Worm (Caenorhabditis elegans) whole organism, young adult: ENCODE measurements around the gene hat-1.

Source experiments
- B0336.3 ChIP-seq: fragments of 200-800 bp; sonication (Bioruptor generic); IDR thresholded peaks from 2 replicates; pipeline ENCODE4 v1.3.6; 2022; ENCODE audit warnings: missing genetic modification characterization, missing compliant biosample characterization
- C06A6.2 ChIP-seq: fragments of 200-800 bp; sonication (Bioruptor generic); conservative IDR thresholded peaks from 2 replicates; pipeline ENCODE4 v1.3.6; 2022; ENCODE audit warnings: missing genetic modification characterization, missing compliant biosample characterization
- F52B5.7 ChIP-seq: sonication (generic microtip); optimal IDR thresholded peaks from 2 replicates; lab custom pipeline; 2016; ENCODE audit warnings: mild to moderate bottlenecking, missing genetic modification characterization, missing compliant biosample characterization
- Y53F4B.3 ChIP-seq: fragments of 200-800 bp; sonication (Bioruptor generic); IDR thresholded peaks from 2 replicates; pipeline ENCODE4 v1.3.6; 2022; ENCODE audit warnings: missing genetic modification reagents, missing genetic modification characterization, missing compliant biosample characterization
- Y56A3A.18 ChIP-seq: fragments of 200-800 bp; sonication (Bioruptor generic); IDR thresholded peaks from 2 replicates; pipeline ENCODE4 v1.3.6; 2022; ENCODE audit warnings: missing genetic modification reagents, missing genetic modification characterization, missing compliant biosample characterization
- Y67H2A.10 ChIP-seq: fragments of 200-800 bp; sonication (Bioruptor generic); conservative IDR thresholded peaks from 2 replicates; pipeline ENCODE4 v1.3.6; 2022; ENCODE audit warnings: missing genetic modification reagents, missing genetic modification characterization, missing compliant biosample characterization
- ZK185.1 ChIP-seq: sonication (generic microtip); optimal IDR thresholded peaks from 2 replicates; lab custom pipeline; 2016; ENCODE audit warnings: mild to moderate bottlenecking, missing genetic modification characterization, missing compliant biosample characterization; ENCODE audit not compliant: poor library complexity, severe bottlenecking
- ama-1 ChIP-seq, 3 experiments: fragments of 150-350 bp in 1 of 3; sonication (generic microtip) in 2 of 3; optimal IDR thresholded peaks; 2 replicates each; lab custom pipeline; 2014 to 2018; ENCODE audit warnings: missing biosample characterization in 2 of 3, missing genetic modification characterization in 2 of 3, missing genetic modification reagents in 2 of 3
- atf-7 ChIP-seq: sonication (generic microtip); optimal IDR thresholded peaks from 2 replicates; lab custom pipeline; 2017; ENCODE audit warnings: mild to moderate bottlenecking, missing genetic modification characterization, missing compliant biosample characterization
- bed-2 ChIP-seq: fragments of 200-800 bp; sonication (Bioruptor generic); IDR thresholded peaks from 2 replicates; pipeline ENCODE4 v1.3.6; 2022; ENCODE audit warnings: missing genetic modification reagents, missing genetic modification characterization, missing compliant biosample characterization
- ccch-3 ChIP-seq: fragments of 200-800 bp; sonication (Bioruptor generic); optimal IDR thresholded peaks from 2 replicates; lab custom pipeline; 2018; ENCODE audit warnings: mild to moderate bottlenecking, missing genetic modification characterization, missing compliant biosample characterization
- cebp-1 ChIP-seq, 2 experiments: fragments of 200-800 bp in 1 of 2; sonication (Bioruptor generic) in 1 of 2; sonication (generic microtip) in 1 of 2; IDR thresholded peaks in 1 of 2; optimal IDR thresholded peaks in 1 of 2; 2 replicates each; pipeline versions ENCODE4 v1.3.6 to Lab custom; 2017 to 2022; ENCODE audit warnings: missing compliant biosample characterization in 2 of 2, missing genetic modification characterization in 2 of 2, mild to moderate bottlenecking in 1 of 2, missing genetic modification reagents in 1 of 2, moderate library complexity in 1 of 2
- ceh-27 ChIP-seq: fragments of 200-800 bp; sonication (Bioruptor generic); optimal IDR thresholded peaks from 2 replicates; lab custom pipeline; 2018; ENCODE audit warnings: mild to moderate bottlenecking, missing genetic modification characterization, moderate library complexity, missing compliant biosample characterization
- ceh-79 ChIP-seq: sonication (generic microtip); optimal IDR thresholded peaks from 2 replicates; lab custom pipeline; 2017; ENCODE audit warnings: mild to moderate bottlenecking, missing genetic modification characterization, missing compliant biosample characterization
- egrh-3 ChIP-seq: fragments of 200-800 bp; sonication (Bioruptor generic); IDR thresholded peaks from 2 replicates; pipeline ENCODE4 v1.3.6; 2022; ENCODE audit warnings: missing genetic modification reagents, missing genetic modification characterization, missing compliant biosample characterization
- ets-4 ChIP-seq: fragments of 200-800 bp; sonication (Bioruptor generic); optimal IDR thresholded peaks from 2 replicates; lab custom pipeline; 2018; ENCODE audit warnings: mild to moderate bottlenecking, missing genetic modification characterization, missing compliant biosample characterization
- him-1 ChIP-seq: sonication (generic microtip); optimal IDR thresholded peaks from 2 replicates; lab custom pipeline; 2016; ENCODE audit warnings: missing genotype, missing genetic modification reagents, missing genetic modification characterization, missing compliant biosample characterization
- hlh-26 ChIP-seq: fragments of 200-800 bp; sonication (Bioruptor generic); conservative IDR thresholded peaks from 2 replicates; pipeline ENCODE4 v1.3.6; 2022; ENCODE audit warnings: missing genetic modification reagents, missing genetic modification characterization, missing compliant biosample characterization
- hsf-1 ChIP-seq: fragments of 200-800 bp; sonication (Bioruptor generic); IDR thresholded peaks from 2 replicates; pipeline ENCODE4 v1.3.6; 2022; ENCODE audit warnings: missing genetic modification reagents, missing genetic modification characterization, missing compliant biosample characterization
- madf-6 ChIP-seq: fragments of 200-800 bp; sonication (Bioruptor generic); IDR thresholded peaks from 2 replicates; pipeline ENCODE4 v1.3.6; 2022; ENCODE audit warnings: missing genetic modification reagents, missing genetic modification characterization, missing compliant biosample characterization
- mcd-1 ChIP-seq: fragments of 200-800 bp; sonication (Bioruptor generic); IDR thresholded peaks from 2 replicates; pipeline ENCODE4 v1.3.6; 2022; ENCODE audit warnings: missing genetic modification reagents, missing genetic modification characterization, missing compliant biosample characterization
- nfya-2 ChIP-seq: fragments of 200-800 bp; sonication (Bioruptor generic); IDR thresholded peaks from 2 replicates; pipeline ENCODE4 v1.3.6; 2022; ENCODE audit warnings: missing genetic modification reagents, missing genetic modification characterization, missing compliant biosample characterization
- nfyb-1 ChIP-seq: fragments of 200-800 bp; sonication (Bioruptor generic); IDR thresholded peaks from 2 replicates; pipeline ENCODE4 v1.3.6; 2022; ENCODE audit warnings: missing genetic modification reagents, missing genetic modification characterization, missing compliant biosample characterization
- nhr-80 ChIP-seq: sonication (generic microtip); optimal IDR thresholded peaks from 2 replicates; lab custom pipeline; 2016; ENCODE audit warnings: missing genetic modification characterization, missing compliant biosample characterization
- pbrm-1 ChIP-seq: fragments of 200-800 bp; sonication (Bioruptor generic); IDR thresholded peaks from 2 replicates; pipeline ENCODE4 v1.3.6; 2022; ENCODE audit warnings: missing genetic modification reagents, missing genetic modification characterization, missing compliant biosample characterization
- snpc-3.4 ChIP-seq: sonication (generic microtip); optimal IDR thresholded peaks from 2 replicates; lab custom pipeline; 2017; ENCODE audit warnings: missing genetic modification characterization, mild to moderate bottlenecking, missing compliant biosample characterization, antibody characterized with exemption, moderate library complexity, missing genotype, missing genetic modification reagents
- somi-1 ChIP-seq: fragments of 200-800 bp; sonication (Bioruptor generic); optimal IDR thresholded peaks from 2 replicates; lab custom pipeline; 2018; ENCODE audit warnings: mild to moderate bottlenecking, missing genetic modification characterization, missing compliant biosample characterization
- sptf-2 ChIP-seq: fragments of 200-800 bp; sonication (Bioruptor generic); optimal IDR thresholded peaks from 2 replicates; lab custom pipeline; 2018; ENCODE audit warnings: mild to moderate bottlenecking, missing genetic modification characterization, missing compliant biosample characterization
- tbp1 ChIP-seq: fragments of 200-800 bp; sonication (Bioruptor generic); optimal IDR thresholded peaks from 2 replicates; lab custom pipeline; 2018; ENCODE audit warnings: mild to moderate bottlenecking, missing genetic modification characterization, missing compliant biosample characterization
- tbx-9 ChIP-seq: sonication (generic microtip); optimal IDR thresholded peaks from 2 replicates; lab custom pipeline; 2016; ENCODE audit warnings: borderline replicate concordance, missing genetic modification characterization, inconsistent platforms, missing compliant biosample characterization
- tlf-1 ChIP-seq: fragments of 200-800 bp; sonication (Bioruptor generic); optimal IDR thresholded peaks from 2 replicates; lab custom pipeline; 2018; ENCODE audit warnings: mild to moderate bottlenecking, missing genetic modification characterization, missing compliant biosample characterization
- unc-130 ChIP-seq: sonication (generic microtip); optimal IDR thresholded peaks from 2 replicates; lab custom pipeline; 2016; ENCODE audit warnings: missing genetic modification reagents, missing genetic modification characterization, missing compliant biosample characterization
- ztf-3 ChIP-seq: fragments of 200-800 bp; sonication (Bioruptor generic); optimal IDR thresholded peaks from 2 replicates; lab custom pipeline; 2018; ENCODE audit warnings: mild to moderate bottlenecking, missing genetic modification characterization, missing compliant biosample characterization

The hat-1 gene

DNA sequence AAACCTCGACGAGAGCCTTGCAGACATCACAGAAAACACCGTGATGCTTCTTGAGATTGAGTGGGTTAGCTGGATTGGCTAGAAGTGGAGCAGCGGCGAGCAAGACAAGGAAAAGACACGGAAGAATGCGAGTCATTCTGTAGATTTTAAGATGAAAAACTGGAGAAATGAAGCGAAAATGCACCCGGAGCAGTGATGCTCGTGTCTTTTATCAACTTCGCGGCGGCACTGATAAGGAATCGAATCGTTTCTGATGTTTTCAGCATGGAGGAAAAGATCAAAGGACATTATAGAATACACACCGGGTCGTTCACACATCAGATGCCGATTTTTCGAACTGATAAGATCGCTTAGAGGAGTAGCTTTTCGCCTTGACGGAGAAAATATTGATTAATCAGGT lies 51.7 kb downstream of the hat-1 start, which contains the start of gene spp-1:
TSS of gene spp-1 (minus strand) at position 287 of the 400 bp plus-strand sequence.
- TF ChIP-seq somi-1 (GFP tag; lab: Kevin White, UChicago) (no peak), pbrm-1 (GFP tag; lab: Robert Waterston, UW) (no peak), unc-130 (GFP tag; lab: Kevin White, UChicago) (no peak), sptf-2 (GFP tag; lab: Kevin White, UChicago) (no peak), him-1 (tag; lab: Kevin White, UChicago) (peak; percentile 7), C06A6.2 (GFP tag; lab: Robert Waterston, UW) (no peak), Y67H2A.10 (GFP tag; lab: Robert Waterston, UW) (no peak), Y56A3A.18 (GFP tag; lab: Robert Waterston, UW) (no peak), F52B5.7 (tag; lab: Kevin White, UChicago) (peak; percentile 32), ztf-3 (GFP tag; lab: Kevin White, UChicago) (no peak), ama-1 (optimal IDR thresholded peaks at IDR 0.05; lab: Kevin White, UChicago) (no peak), ama-1 (GFP tag; optimal IDR thresholded peaks at IDR 0.05; lab: Kevin White, UChicago) (no peak), ccch-3 (GFP tag; lab: Kevin White, UChicago) (no peak), ceh-27 (GFP tag; lab: Kevin White, UChicago) (no peak), mcd-1 (GFP tag; lab: Robert Waterston, UW) (no peak), egrh-3 (GFP tag; lab: Robert Waterston, UW) (no peak), snpc-3.4 (tag; lab: Kevin White, UChicago) (no peak), madf-6 (GFP tag; lab: Robert Waterston, UW) (peak; percentile 9; the same call in 1 of the 2 replicates), hlh-26 (GFP tag; lab: Robert Waterston, UW) (no peak), tbp1 (GFP tag; lab: Kevin White, UChicago) (peak; percentile 32), nfyb-1 (GFP tag; lab: Robert Waterston, UW) (no peak), cebp-1 (GFP tag; IDR thresholded peaks at IDR 0.05; lab: Robert Waterston, UW) (no peak), cebp-1 (tag; optimal IDR thresholded peaks at IDR 0.05; lab: Kevin White, UChicago) (peak; percentile 33), nhr-80 (peak; percentile 76), hsf-1 (GFP tag; lab: Robert Waterston, UW) (peak; percentile 24; the same call in 1 of the 2 replicates), tbx-9 (tag; lab: Kevin White, UChicago) (peak; percentile 85), Y53F4B.3 (no peak), ZK185.1 (tag; lab: Kevin White, UChicago) (no peak), nfya-2 (GFP tag; lab: Robert Waterston, UW) (no peak), bed-2 (no peak), ets-4 (GFP tag; lab: Kevin White, UChicago) (no peak), ceh-79 (tag; lab: Kevin White, UChicago) (no peak), tlf-1 (GFP tag; lab: Kevin White, UChicago) (no peak), atf-7 (tag; lab: Kevin White, UChicago) (peak; percentile 8), B0336.3 (GFP tag; lab: Robert Waterston, UW) (no peak; the same call in 1 of the 2 replicates)
